Worm (Caenorhabditis elegans): ENCODE data around the gene E02C12.9.

DNA sequence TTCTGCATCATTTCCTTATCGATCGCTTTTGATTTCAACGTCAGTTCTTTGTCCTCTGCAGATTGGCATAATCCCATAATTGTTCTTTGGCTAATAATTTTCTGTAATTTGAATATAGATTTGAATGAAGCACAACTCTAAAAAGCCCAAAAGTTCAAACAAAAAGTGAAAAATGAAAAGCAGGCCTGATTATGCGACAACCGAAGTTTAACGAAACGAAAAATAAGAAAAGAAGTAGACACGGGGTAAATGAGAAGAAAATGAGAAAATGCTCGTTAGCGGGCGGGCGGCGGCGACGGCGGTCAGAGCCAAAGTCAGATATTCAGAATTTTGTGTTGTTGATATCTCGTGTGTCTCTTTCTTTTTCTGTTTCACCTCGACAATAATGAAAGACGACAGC is 15.6 kb downstream of the E02C12.9 start, which contains the start of gene gpa-3:
- no peak for TF ChIP-seq R02D3.7 (tag; optimal IDR thresholded peaks at IDR 0.05)
- no peak for TF ChIP-seq unc-55 (GFP tag; optimal IDR thresholded peaks at IDR 0.05)
- TF ChIP-seq nhr-12 (tag; optimal IDR thresholded peaks at IDR 0.05): no peak
- no peak for TF ChIP-seq elt-3 (tag; optimal IDR thresholded peaks at IDR 0.05)
- TF ChIP-seq ama-1 (optimal IDR thresholded peaks at IDR 0.05): no peak
- no peak for TF ChIP-seq fos-1 (tag; optimal IDR thresholded peaks at IDR 0.05)
- TF ChIP-seq aly-2 (tag; optimal IDR thresholded peaks at IDR 0.05): no peak
- no peak for TF ChIP-seq skn-1 (tag; optimal IDR thresholded peaks at IDR 0.05)
- TF ChIP-seq peb-1 (tag; optimal IDR thresholded peaks at IDR 0.05): no peak
- TF ChIP-seq snpc-4 (tag; optimal IDR thresholded peaks at IDR 0.05): no peak

Measured in whole organism, L2 larva.